Fruit fly (Drosophila melanogaster) ovary, adult (tissue): ENCODE measurements around the gene CG13693.
A peak's percentile ranks its signal among the peaks of the same experiment; 100 is the strongest.

ENCODE experiments used
- CG17801 ChIP-seq: fragments of 200-800 bp; optimal IDR thresholded peaks from 2 replicates; lab custom pipeline; 2019; ENCODE audit warnings: missing biosample characterization, mild to moderate bottlenecking, missing genetic modification characterization, moderate library complexity; ENCODE audit not compliant: partially characterized antibody

The CG13693 gene

DNA sequence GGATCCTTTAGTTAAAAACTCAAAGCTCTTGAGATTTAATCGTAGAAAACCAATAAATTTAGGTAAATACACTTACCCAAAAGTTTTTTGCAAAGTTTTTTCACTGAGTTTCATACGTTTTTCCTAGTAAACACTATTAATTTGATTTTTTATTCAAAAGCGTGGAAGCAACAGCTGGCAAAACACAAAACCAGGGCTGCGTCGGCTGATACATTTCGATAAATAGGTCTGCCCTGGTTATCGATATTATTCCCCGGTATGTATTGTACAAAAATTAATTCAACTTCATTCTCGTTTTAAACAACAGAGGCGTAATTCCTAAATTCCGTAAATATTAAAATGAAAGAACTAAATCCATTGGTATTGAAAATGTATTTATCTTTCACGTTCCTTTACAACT is 39.3 kb downstream of the CG13693 start, which contains the start of gene Dus1:
Dus1 (minus strand) TSS at position 192 of the 400 bp plus-strand sequence.
- peak; percentile 55 for TF ChIP-seq CG17801 (GFP tag; lab: Kevin White, UChicago)

DNA sequence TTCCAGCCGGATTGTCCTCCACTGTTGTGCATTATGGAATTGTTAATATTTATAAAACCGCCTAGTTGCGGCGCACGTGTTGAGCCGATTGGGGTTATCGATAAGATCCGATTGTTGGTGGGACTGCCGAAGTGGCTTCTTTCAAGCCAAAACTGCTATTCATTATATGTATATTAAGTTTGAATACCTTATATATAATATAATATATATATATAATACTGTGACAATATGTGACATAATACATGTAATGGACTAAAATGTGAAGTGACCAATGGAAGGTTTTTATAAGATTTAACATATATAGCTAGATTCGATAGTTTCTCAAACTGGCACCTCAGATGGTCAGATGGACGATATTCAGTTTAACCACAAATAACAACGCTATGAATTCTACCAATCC is 41.3 kb downstream of the CG13693 start, which contains the start of the genes mbm and CG11555:
mbm (minus strand) TSS at position 113 of the 400 bp plus-strand sequence.
CG11555 (plus strand) TSS at position 234 of the 400 bp plus-strand sequence.
- peak; percentile 32 for TF ChIP-seq CG17801 (GFP tag; lab: Kevin White, UChicago)

DNA sequence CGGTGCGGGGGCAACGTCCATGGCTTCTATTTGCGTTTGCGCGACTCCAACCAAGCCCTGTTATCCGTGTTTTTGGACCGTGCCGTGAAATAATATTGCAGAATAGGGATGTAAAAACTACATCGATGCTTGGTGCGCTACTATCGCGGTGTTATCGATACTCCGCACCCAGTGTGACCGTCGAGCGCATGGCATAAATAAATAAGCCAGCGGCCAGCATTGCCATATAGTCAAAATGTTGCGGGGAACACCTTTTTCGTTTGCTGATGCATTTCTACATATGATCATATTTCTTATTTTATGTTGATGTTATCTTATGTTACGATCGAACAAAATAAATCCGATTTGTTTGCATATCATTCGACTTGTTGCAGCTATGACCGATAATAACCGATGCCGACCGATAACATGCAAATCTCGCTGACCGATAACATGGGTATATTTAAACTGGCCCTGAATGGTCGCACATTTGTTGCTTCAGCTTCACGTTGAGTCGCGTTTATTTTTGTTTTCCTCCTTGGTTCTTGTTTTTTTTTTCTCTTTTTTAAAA is 44.9 kb downstream of the CG13693 start, which contains the start of gene smo:
smo (plus strand) TSS at position 461 of the 550 bp plus-strand sequence.
- no peak for TF ChIP-seq CG17801 (GFP tag; lab: Kevin White, UChicago)

DNA sequence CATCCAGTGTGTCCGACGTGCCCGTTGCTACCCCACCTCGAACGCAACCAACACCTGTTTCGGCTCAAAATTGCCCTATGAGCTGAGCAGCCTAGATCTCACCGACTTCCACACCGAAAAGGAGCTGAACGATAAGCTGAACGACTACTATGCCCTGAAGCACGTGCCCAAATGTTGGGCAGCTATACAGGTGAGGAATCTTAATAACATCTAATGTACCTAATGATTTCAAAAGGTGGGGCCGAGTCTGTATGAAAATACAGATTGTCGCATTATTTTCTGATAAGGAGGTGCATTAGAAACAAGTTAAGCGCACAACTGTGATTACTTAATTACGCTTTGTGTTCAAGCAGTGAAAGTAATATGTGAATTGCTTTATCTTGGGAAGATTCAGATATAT is 45.8 kb downstream of the CG13693 start, which contains the start of gene CG17078:
CG17078 (minus strand) TSS at position 101 of the 400 bp plus-strand sequence.
- TF ChIP-seq CG17801 (GFP tag; lab: Kevin White, UChicago) = no peak

DNA sequence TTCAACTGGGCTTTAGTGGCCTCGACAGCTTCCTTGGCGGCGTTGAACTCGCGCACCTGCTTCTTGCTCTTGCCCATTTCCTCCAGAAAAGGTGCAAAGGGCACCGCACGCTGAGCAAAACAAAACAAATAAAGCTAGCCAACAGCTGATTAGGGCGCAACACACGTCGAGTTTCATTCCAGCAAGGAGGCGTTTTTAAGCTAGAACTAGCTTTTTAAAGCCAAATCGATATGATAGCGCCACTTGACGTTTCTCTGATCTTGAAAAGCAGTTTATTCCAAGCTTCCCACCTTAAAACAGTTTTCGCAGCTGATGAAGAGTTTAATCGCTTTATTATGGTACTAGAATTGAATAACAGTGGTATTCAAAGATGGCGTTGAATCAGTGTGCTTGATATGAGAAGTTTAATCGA is 50.8 kb downstream of the CG13693 start, which contains the start of gene CG11601:
CG11601 (minus strand) TSS at position 199 of the 412 bp plus-strand sequence.
- TF ChIP-seq CG17801 (GFP tag; lab: Kevin White, UChicago) = peak; percentile 59
